Fruit fly (Drosophila melanogaster) whole organism, embryonic: ENCODE measurements around the gene CG13077.
A peak's percentile ranks its signal among the peaks of the same experiment; 100 is the strongest.

Experiments used
- Adf1 ChIP-seq: fragments of 200-800 bp; sonication (Bioruptor generic); IDR thresholded peaks from 2 replicates; pipeline ENCODE4 v1.3.6; 2022; ENCODE audit warnings: missing biosample characterization, missing genetic modification characterization
- Atf-2 ChIP-seq: fragments of 200-800 bp; sonication (Bioruptor generic); optimal IDR thresholded peaks from 2 replicates; lab custom pipeline; 2016; ENCODE audit warnings: missing biosample characterization, missing genetic modification characterization
- CG11398 ChIP-seq: fragments of 200-800 bp; sonication (Bioruptor generic); optimal IDR thresholded peaks from 2 replicates; lab custom pipeline; 2016; ENCODE audit warnings: missing biosample characterization, missing genetic modification characterization
- CG11504 ChIP-seq: fragments of 200-800 bp; sonication (Bioruptor generic); optimal IDR thresholded peaks from 3 replicates; lab custom pipeline; 2019; ENCODE audit warnings: missing biosample characterization, mild to moderate bottlenecking, missing genetic modification characterization, moderate library complexity
- CG12071 ChIP-seq: fragments of 200-800 bp; sonication (Bioruptor generic); optimal IDR thresholded peaks from 3 replicates; lab custom pipeline; 2018; ENCODE audit warnings: missing biosample characterization, mild to moderate bottlenecking, missing genetic modification characterization
- CG13424 ChIP-seq: fragments of 200-800 bp; sonication (Bioruptor generic); optimal IDR thresholded peaks from 2 replicates; lab custom pipeline; 2019; ENCODE audit warnings: missing biosample characterization, mild to moderate bottlenecking, missing genetic modification characterization, moderate library complexity
- CG18476 ChIP-seq: fragments of 200-800 bp; sonication (Bioruptor generic); optimal IDR thresholded peaks from 2 replicates; lab custom pipeline; 2016; ENCODE audit warnings: missing biosample characterization, mild to moderate bottlenecking, missing genetic modification characterization
- CG31224 ChIP-seq: fragments of 200-800 bp; sonication (Bioruptor generic); IDR thresholded peaks from 2 replicates; pipeline ENCODE4 v1.3.6; 2022; ENCODE audit warnings: missing biosample characterization, missing genetic modification characterization
- CG32532 ChIP-seq: fragments of 200-800 bp; sonication (Bioruptor generic); IDR thresholded peaks from 2 replicates; pipeline ENCODE4 v1.3.6; 2022; ENCODE audit warnings: missing biosample characterization, missing genetic modification characterization
- CG32767 ChIP-seq: fragments of 200-800 bp; sonication (Bioruptor generic); IDR thresholded peaks from 2 replicates; pipeline ENCODE4 v1.3.6; 2022; ENCODE audit warnings: missing biosample characterization, missing genetic modification characterization
- CG33213 ChIP-seq: fragments of 200-800 bp; sonication (Bioruptor generic); optimal IDR thresholded peaks from 3 replicates; lab custom pipeline; 2016; ENCODE audit warnings: missing biosample characterization, missing genetic modification characterization
- CG4328 ChIP-seq: fragments of 200-800 bp; sonication (Bioruptor generic); optimal IDR thresholded peaks from 3 replicates; lab custom pipeline; 2017; ENCODE audit warnings: missing biosample characterization, missing genetic modification reagents, missing genetic modification characterization
- CG5180 ChIP-seq: fragments of 200-800 bp; sonication (Bioruptor generic); optimal IDR thresholded peaks from 3 replicates; lab custom pipeline; 2017; ENCODE audit warnings: missing biosample characterization, missing genetic modification characterization, mild to moderate bottlenecking, moderate library complexity, missing genetic modification reagents
- CG6683 ChIP-seq: fragments of 200-800 bp; sonication (Bioruptor generic); optimal IDR thresholded peaks from 2 replicates; lab custom pipeline; 2017; ENCODE audit warnings: missing biosample characterization, mild to moderate bottlenecking, missing genetic modification characterization, missing genetic modification reagents
- CG6689 ChIP-seq: fragments of 200-800 bp; sonication (Bioruptor generic); IDR thresholded peaks from 2 replicates; pipeline ENCODE4 v1.3.6; 2022; ENCODE audit warnings: missing biosample characterization, missing genetic modification characterization
- CG6791 ChIP-seq: fragments of 200-800 bp; sonication (Bioruptor generic); IDR thresholded peaks from 3 replicates; pipeline ENCODE4 v1.3.6; 2022; ENCODE audit warnings: missing biosample characterization, missing genetic modification characterization; ENCODE audit not compliant: partially characterized antibody
- CG6854 ChIP-seq: fragments of 200-800 bp; sonication (Bioruptor generic); optimal IDR thresholded peaks from 3 replicates; lab custom pipeline; 2017; ENCODE audit warnings: missing biosample characterization, mild to moderate bottlenecking, missing genetic modification characterization
- CG7556 ChIP-seq: fragments of 200-800 bp; sonication (Bioruptor generic); optimal IDR thresholded peaks from 2 replicates; lab custom pipeline; 2017; ENCODE audit warnings: missing biosample characterization, mild to moderate bottlenecking, missing genetic modification characterization
- CG9932 ChIP-seq: fragments of 200-800 bp; sonication (Bioruptor generic); IDR thresholded peaks from 2 replicates; pipeline ENCODE4 v1.3.6; 2022; ENCODE audit warnings: missing biosample characterization, missing genetic modification characterization
- Dfd ChIP-seq, 2 experiments: fragments of >200 bp; optimal IDR thresholded peaks; 2 replicates each; lab custom pipeline; 2017; ENCODE audit warnings: missing biosample characterization in 2 of 2, missing genetic modification characterization in 2 of 2
- Fer1 ChIP-seq: fragments of 200-800 bp; sonication (Bioruptor generic); optimal IDR thresholded peaks from 2 replicates; lab custom pipeline; 2017; ENCODE audit warnings: missing biosample characterization, mild to moderate bottlenecking, missing genetic modification characterization
- Hr3 ChIP-seq: fragments of 200-800 bp; sonication (Bioruptor generic); optimal IDR thresholded peaks from 3 replicates; lab custom pipeline; 2016; ENCODE audit warnings: missing biosample characterization, missing genetic modification characterization
- Hsf ChIP-seq: fragments of 200-800 bp; sonication (Bioruptor generic); optimal IDR thresholded peaks from 3 replicates; lab custom pipeline; 2016; ENCODE audit warnings: missing biosample characterization, missing genetic modification characterization
- Lim3 ChIP-seq: fragments of 200-800 bp; sonication (Bioruptor generic); IDR thresholded peaks from 2 replicates; pipeline ENCODE4 v1.3.6; 2022; ENCODE audit warnings: missing biosample characterization, missing genetic modification characterization
- MTF-1 ChIP-seq: fragments of 200-800 bp; sonication (Bioruptor generic); optimal IDR thresholded peaks from 2 replicates; lab custom pipeline; 2018; ENCODE audit warnings: missing biosample characterization, mild to moderate bottlenecking, missing genetic modification characterization, borderline replicate concordance
- Med ChIP-seq: fragments of 200-800 bp; sonication (Bioruptor generic); peaks from one replicate; lab custom pipeline; 2016; ENCODE audit warnings: missing biosample characterization, missing genetic modification characterization, mild to moderate bottlenecking, inconsistent platforms, moderate library complexity
- NfI ChIP-seq: fragments of 200-800 bp; sonication (Bioruptor generic); optimal IDR thresholded peaks from 3 replicates; lab custom pipeline; 2018; ENCODE audit warnings: missing biosample characterization, mild to moderate bottlenecking, missing genetic modification characterization, moderate library complexity
- Rx ChIP-seq: fragments of 200-800 bp; sonication (Bioruptor generic); IDR thresholded peaks from 2 replicates; pipeline ENCODE4 v1.3.6; 2022; ENCODE audit warnings: missing biosample characterization, missing genetic modification characterization
- Sox102F ChIP-seq: fragments of 200-800 bp; sonication (Bioruptor generic); optimal IDR thresholded peaks from 2 replicates; lab custom pipeline; 2018; ENCODE audit warnings: missing biosample characterization, mild to moderate bottlenecking, missing genetic modification characterization, moderate library complexity
- Xbp1 ChIP-seq: fragments of 200-800 bp; sonication (Bioruptor generic); optimal IDR thresholded peaks from 3 replicates; lab custom pipeline; 2016; ENCODE audit warnings: missing biosample characterization, mild to moderate bottlenecking, missing genetic modification characterization
- Xrp1 ChIP-seq: fragments of 200-800 bp; sonication (Bioruptor generic); IDR thresholded peaks from 2 replicates; pipeline ENCODE4 v1.3.6; 2022; ENCODE audit warnings: missing biosample characterization, missing genetic modification characterization
- bowl ChIP-seq: fragments of 200-800 bp; sonication (Bioruptor generic); IDR thresholded peaks from 2 replicates; pipeline ENCODE4 v1.3.6; 2022; ENCODE audit warnings: missing biosample characterization, missing genetic modification characterization
- cad ChIP-seq: fragments of >200 bp; optimal IDR thresholded peaks from 2 replicates; lab custom pipeline; 2017; ENCODE audit warnings: missing biosample characterization, missing genetic modification characterization
- crp ChIP-seq, 2 experiments: fragments of 200-800 bp; sonication (Bioruptor generic); optimal IDR thresholded peaks; 2 replicates in 1 of 2; 3 replicates in 1 of 2; lab custom pipeline; 2017; ENCODE audit warnings: missing biosample characterization in 2 of 2, missing genetic modification characterization in 2 of 2, mild to moderate bottlenecking in 1 of 2, moderate library complexity in 1 of 2
- dan ChIP-seq: fragments of 200-800 bp; sonication (Bioruptor generic); IDR thresholded peaks from 2 replicates; pipeline ENCODE4 v1.3.6; 2022; ENCODE audit warnings: missing biosample characterization, missing genetic modification characterization
- fd96Cb ChIP-seq: fragments of 200-800 bp; sonication (Bioruptor generic); optimal IDR thresholded peaks from 2 replicates; lab custom pipeline; 2018; ENCODE audit warnings: missing biosample characterization, mild to moderate bottlenecking, missing genetic modification characterization, moderate library complexity
- gcm ChIP-seq: fragments of 200-800 bp; sonication (Bioruptor generic); optimal IDR thresholded peaks from 2 replicates; lab custom pipeline; 2019; ENCODE audit warnings: missing biosample characterization, mild to moderate bottlenecking, missing genetic modification characterization, moderate library complexity
- grau ChIP-seq: fragments of 200-800 bp; optimal IDR thresholded peaks from 3 replicates; lab custom pipeline; 2019; ENCODE audit warnings: missing biosample characterization, mild to moderate bottlenecking, missing genetic modification characterization, moderate library complexity
- gsb-n ChIP-seq: fragments of 200-800 bp; sonication (Bioruptor generic); optimal IDR thresholded peaks from 3 replicates; lab custom pipeline; 2018; ENCODE audit warnings: missing biosample characterization, mild to moderate bottlenecking, missing genetic modification characterization
- gt ChIP-seq: fragments of 200-800 bp; sonication (Bioruptor generic); IDR thresholded peaks from 2 replicates; pipeline ENCODE4 v1.3.6; 2022; ENCODE audit warnings: missing biosample characterization, missing genetic modification characterization
- lab ChIP-seq: fragments of 200-800 bp; sonication (Bioruptor generic); optimal IDR thresholded peaks from 3 replicates; lab custom pipeline; 2017; ENCODE audit warnings: missing biosample characterization, missing genetic modification characterization, mild to moderate bottlenecking, moderate library complexity, missing genetic modification reagents
- mirr ChIP-seq: fragments of 200-800 bp; sonication (Bioruptor generic); optimal IDR thresholded peaks from 3 replicates; lab custom pipeline; 2018; ENCODE audit warnings: missing biosample characterization, mild to moderate bottlenecking, missing genetic modification characterization
- so ChIP-seq: fragments of 200-800 bp; sonication (Bioruptor generic); IDR thresholded peaks from 3 replicates; pipeline ENCODE4 v1.3.6; 2022; ENCODE audit warnings: missing biosample characterization, missing genetic modification characterization
- sqz ChIP-seq: fragments of 200-800 bp; sonication (Bioruptor generic); optimal IDR thresholded peaks from 3 replicates; lab custom pipeline; 2018; ENCODE audit warnings: missing biosample characterization, mild to moderate bottlenecking, missing genetic modification characterization
- sr ChIP-seq: fragments of 200-800 bp; sonication (Bioruptor generic); IDR thresholded peaks from 3 replicates; pipeline ENCODE4 v1.3.6; 2022; ENCODE audit warnings: missing biosample characterization, missing genetic modification characterization
- toy ChIP-seq: fragments of 200-800 bp; sonication (Bioruptor generic); IDR thresholded peaks from 2 replicates; pipeline ENCODE4 v1.3.6; 2022; ENCODE audit warnings: missing biosample characterization, missing genetic modification characterization
- trem ChIP-seq: fragments of 200-800 bp; optimal IDR thresholded peaks from 3 replicates; lab custom pipeline; 2019; ENCODE audit warnings: missing biosample characterization, mild to moderate bottlenecking, missing genetic modification characterization, moderate library complexity
- trh ChIP-seq: fragments of 200-800 bp; sonication (Bioruptor generic); optimal IDR thresholded peaks from 2 replicates; lab custom pipeline; 2016; ENCODE audit warnings: missing biosample characterization, missing genetic modification characterization
- twi ChIP-seq: fragments of 200-800 bp; optimal IDR thresholded peaks from 2 replicates; lab custom pipeline; 2019; ENCODE audit warnings: missing biosample characterization, mild to moderate bottlenecking, missing genetic modification characterization, moderate library complexity

CG13077 gene

dm6 chr2L:19546869-19547710, 18.6 kb upstream of the CG13077 start, which contains the start of gene CG10337 (continued):
- TF ChIP-seq MTF-1 (GFP tag; lab: Kevin White, UChicago) (no peak), Adf1 (GFP tag; lab: Robert Waterston, UW) (0 out of 2 replicates have a peak, but pooled peaks have one; percentile 6), Fer1 (peak; percentile 78), gcm (GFP tag; lab: Kevin White, UChicago) (peak; percentile 5), trem (tag; lab: Kevin White, UChicago) (no peak), CG31224 (GFP tag; lab: Robert Waterston, UW) (peak; percentile 31; the same call in 1 of the 2 replicates), CG32532 (peak; percentile 49), gt (no peak), Xrp1 (GFP tag; lab: Robert Waterston, UW) (peak; percentile 38), CG4328 (peak; percentile 17), CG11504 (tag; lab: Kevin White, UChicago) (peak; percentile 64), mirr (GFP tag; lab: Kevin White, UChicago) (peak; percentile 42), CG6689 (GFP tag; lab: Robert Waterston, UW) (peak; percentile 5), so (GFP tag; lab: Robert Waterston, UW) (peak; percentile 71), Rx (GFP tag; lab: Robert Waterston, UW) (no peak), CG6683 (peak; percentile 6), dan (no peak), NfI (GFP tag; lab: Kevin White, UChicago) (peak; percentile 22), Xbp1 (GFP tag; lab: Kevin White, UChicago) (peak; percentile 24), Dfd (GFP tag; optimal IDR thresholded peaks at IDR 0.05; lab: Kevin White, UChicago) (no peak), CG12071 (GFP tag; lab: Kevin White, UChicago) (peak; percentile 60), CG6791 (GFP tag; lab: Robert Waterston, UW) (no peak), lab (peak; percentile 86), CG32767 (GFP tag; lab: Robert Waterston, UW) (no peak), bowl (GFP tag; lab: Robert Waterston, UW) (no peak), grau (tag; lab: Kevin White, UChicago) (peak; percentile 64), Hr3 (GFP tag; lab: Kevin White, UChicago) (peak; percentile 13), twi (tag; lab: Kevin White, UChicago) (no peak), CG7556 (GFP tag; lab: Kevin White, UChicago) (peak; percentile 70), CG6854 (GFP tag; lab: Kevin White, UChicago) (peak; percentile 64), sr (GFP tag; lab: Robert Waterston, UW) (no peak), CG18476 (GFP tag; lab: Kevin White, UChicago) (no peak), CG11398 (GFP tag; lab: Kevin White, UChicago) (peak; percentile 31), Sox102F (GFP tag; lab: Kevin White, UChicago) (peak; percentile 57), cad (no peak), CG13424 (tag; lab: Kevin White, UChicago) (peak; percentile 56), Hsf (peak; percentile 16), CG5180 (GFP tag; lab: Kevin White, UChicago) (peak; percentile 37), gsb-n (no peak), trh (no peak), Lim3 (GFP tag; lab: Robert Waterston, UW) (no peak), Atf-2 (GFP tag; lab: Kevin White, UChicago) (no peak), fd96Cb (tag; lab: Kevin White, UChicago) (peak; percentile 4), Med (GFP tag; lab: Kevin White, UChicago) (peak; percentile 83), sqz (GFP tag; lab: Kevin White, UChicago) (peak; percentile 35), crp (GFP tag; optimal IDR thresholded peaks at IDR 0.05; lab: Kevin White, UChicago) (peak in 1 of 2 experiments; percentile 57), CG9932 (GFP tag; lab: Robert Waterston, UW) (peak; percentile 42), toy (GFP tag; lab: Robert Waterston, UW) (no peak), CG33213 (no peak)
